Fruit fly (Drosophila melanogaster): Measurements from ENCODE around the gene Dph2.

The Dph2 gene

dm6 chr3R:14893791-14894782 is at the start of gene Dph2:
Gene Dph2 (minus strand): TSS chr3R:14893954.
- TF ChIP-seq CG3726 (GFP tag; IDR thresholded peaks at IDR 0.05), result no peak; the same call in 2 of the 3 replicates
- TF ChIP-seq cas (GFP tag; IDR thresholded peaks at IDR 0.05), result peak; percentile 61
- peak; percentile 83 for TF ChIP-seq CG10267 (tag; optimal IDR thresholded peaks at IDR 0.05)
- no peak for TF ChIP-seq NC2α (GFP tag; optimal IDR thresholded peaks at IDR 0.05)
- TF ChIP-seq ATbp (GFP tag; optimal IDR thresholded peaks at IDR 0.05), result no peak
- TF ChIP-seq tll (GFP tag; optimal IDR thresholded peaks at IDR 0.05), result no peak
- TF ChIP-seq CG7745 (tag; optimal IDR thresholded peaks at IDR 0.05), result no peak
- TF ChIP-seq CG1024 (GFP tag; IDR thresholded peaks at IDR 0.05), result peak; percentile 90
- TF ChIP-seq CG11247 (GFP tag; IDR thresholded peaks at IDR 0.05), result peak; percentile 70; the same call in 1 of the 2 replicates
- TF ChIP-seq CG14710 (tag; optimal IDR thresholded peaks at IDR 0.05), result peak; percentile 77
- peak; percentile 100 for TF ChIP-seq Usf (GFP tag; optimal IDR thresholded peaks at IDR 0.05)
- TF ChIP-seq Lim3 (GFP tag; IDR thresholded peaks at IDR 0.05), result no peak
- TF ChIP-seq gsb (GFP tag; IDR thresholded peaks at IDR 0.05), result peak; percentile 71
- TF ChIP-seq CG10959 (GFP tag; IDR thresholded peaks at IDR 0.05), result peak; percentile 49
- peak in 1 of 2 experiments; percentile 60 for TF ChIP-seq Eip74EF (GFP tag; optimal IDR thresholded peaks at IDR 0.05)
- peak; percentile 86 for TF ChIP-seq HLH3B (GFP tag; IDR thresholded peaks at IDR 0.05)
- TF ChIP-seq CG15479 (GFP tag; optimal IDR thresholded peaks at IDR 0.05), result no peak
- TF ChIP-seq Atf6 (GFP tag; IDR thresholded peaks at IDR 0.05), result peak; percentile 66; the same call in 1 of the 2 replicates
- TF ChIP-seq hth (optimal IDR thresholded peaks at IDR 0.05), result no peak
- TF ChIP-seq CG14441 (GFP tag; IDR thresholded peaks at IDR 0.05), result peak; percentile 77
- TF ChIP-seq Poxn (GFP tag; IDR thresholded peaks at IDR 0.05), result no peak
- TF ChIP-seq Deaf1 (tag; optimal IDR thresholded peaks at IDR 0.05), result no peak
- peak; percentile 71 for TF ChIP-seq CG14014 (GFP tag; IDR thresholded peaks at IDR 0.05)
- TF ChIP-seq crc (GFP tag; optimal IDR thresholded peaks at IDR 0.05), result no peak
- TF ChIP-seq gt (GFP tag; IDR thresholded peaks at IDR 0.05), result no peak
- TF ChIP-seq nau (GFP tag; optimal IDR thresholded peaks at IDR 0.05), result no peak
- TF ChIP-seq fd3F (GFP tag; optimal IDR thresholded peaks at IDR 0.05), result peak; percentile 64
- peak; percentile 16 for TF ChIP-seq Bteb2 (GFP tag; optimal IDR thresholded peaks at IDR 0.05)
- TF ChIP-seq gro (GFP tag; optimal IDR thresholded peaks at IDR 0.05), result peak; percentile 12
- peak; percentile 93 for TF ChIP-seq slbo (GFP tag; IDR thresholded peaks at IDR 0.05)
- TF ChIP-seq dm (GFP tag; optimal IDR thresholded peaks at IDR 0.05), result peak; percentile 39
- TF ChIP-seq Hr78 (GFP tag; optimal IDR thresholded peaks at IDR 0.05), result no peak
- TF ChIP-seq CG10565 (GFP tag; optimal IDR thresholded peaks at IDR 0.05), result no peak
- TF ChIP-seq pnt (GFP tag; optimal IDR thresholded peaks at IDR 0.05), result peak; percentile 11
- TF ChIP-seq CG11085 (GFP tag; IDR thresholded peaks at IDR 0.05), result peak; percentile 84
- TF ChIP-seq wek (GFP tag; optimal IDR thresholded peaks at IDR 0.05), result no peak
- TF ChIP-seq jigr1 (GFP tag; IDR thresholded peaks at IDR 0.05), result 0 out of 3 replicates have a peak, but pooled peaks have one; percentile 35
- no peak for TF ChIP-seq corto (GFP tag; optimal IDR thresholded peaks at IDR 0.05)
- TF ChIP-seq HmgD (GFP tag; optimal IDR thresholded peaks at IDR 0.05), result peak; percentile 12
- no peak for TF ChIP-seq CG1647 (GFP tag; optimal IDR thresholded peaks at IDR 0.05)
- TF ChIP-seq bcd (GFP tag; optimal IDR thresholded peaks at IDR 0.05), result peak; percentile 44
- no peak for TF ChIP-seq trh (GFP tag; optimal IDR thresholded peaks at IDR 0.05)
- no peak for TF ChIP-seq sens-2 (GFP tag; IDR thresholded peaks at IDR 0.05)
- 0 out of 2 replicates have a peak, but pooled peaks have one; percentile 16 for TF ChIP-seq wor (GFP tag; IDR thresholded peaks at IDR 0.05)
- peak; percentile 69 for TF ChIP-seq Xbp1 (GFP tag; optimal IDR thresholded peaks at IDR 0.05)
- no peak; the same call in 1 of the 2 replicates for TF ChIP-seq CG6272 (GFP tag; IDR thresholded peaks at IDR 0.05)
- no peak for TF ChIP-seq shn (GFP tag; optimal IDR thresholded peaks at IDR 0.05)
- TF ChIP-seq CG4360 (GFP tag; IDR thresholded peaks at IDR 0.05), result no peak
- TF ChIP-seq Fer2 (tag; optimal IDR thresholded peaks at IDR 0.05), result peak; percentile 66

All from whole organism, embryonic.